Fruit fly (Drosophila melanogaster) whole organism, embryonic: ENCODE results near the gene CG31821.

Source experiments
- Adf1 ChIP-seq: fragments of 200-800 bp; sonication (Bioruptor generic); IDR thresholded peaks from 2 replicates; pipeline ENCODE4 v1.3.6; 2022; ENCODE audit warnings: missing biosample characterization, missing genetic modification characterization
- Antp ChIP-seq: fragments of 200-800 bp; sonication (Bioruptor generic); optimal IDR thresholded peaks from 3 replicates; lab custom pipeline; 2016; ENCODE audit warnings: missing biosample characterization, missing genetic modification characterization
- Bdp1 ChIP-seq: fragments of 200-800 bp; sonication (Bioruptor generic); optimal IDR thresholded peaks from 3 replicates; lab custom pipeline; 2016; ENCODE audit warnings: missing biosample characterization, missing genetic modification characterization
- CG10147 ChIP-seq: fragments of 200-800 bp; sonication (Bioruptor generic); optimal IDR thresholded peaks from 2 replicates; lab custom pipeline; 2019; ENCODE audit warnings: missing biosample characterization, mild to moderate bottlenecking, missing genetic modification characterization, moderate library complexity
- CG1024 ChIP-seq: fragments of 200-800 bp; sonication (Bioruptor generic); IDR thresholded peaks from 2 replicates; pipeline ENCODE4 v1.3.6; 2022; ENCODE audit warnings: missing biosample characterization, missing genetic modification characterization
- CG12104 ChIP-seq: fragments of 200-800 bp; sonication (Bioruptor generic); optimal IDR thresholded peaks from 3 replicates; lab custom pipeline; 2016; ENCODE audit warnings: missing biosample characterization, missing genetic modification characterization
- CG12236 ChIP-seq: fragments of 200-800 bp; sonication (Bioruptor generic); optimal IDR thresholded peaks from 2 replicates; lab custom pipeline; 2016; ENCODE audit warnings: missing biosample characterization, missing genetic modification characterization
- CG13123 ChIP-seq: fragments of 200-800 bp; sonication (Bioruptor generic); optimal IDR thresholded peaks from 2 replicates; lab custom pipeline; 2016; ENCODE audit warnings: missing biosample characterization, missing genetic modification characterization
- CG13775 ChIP-seq: fragments of 200-800 bp; sonication (Bioruptor generic); optimal IDR thresholded peaks from 3 replicates; lab custom pipeline; 2017; ENCODE audit warnings: missing biosample characterization, mild to moderate bottlenecking, missing genetic modification characterization
- CG15269 ChIP-seq: fragments of 200-800 bp; sonication (Bioruptor generic); optimal IDR thresholded peaks from 2 replicates; lab custom pipeline; 2018; ENCODE audit warnings: missing biosample characterization, mild to moderate bottlenecking, missing genetic modification characterization, moderate library complexity
- CG15696 ChIP-seq: fragments of 200-800 bp; sonication (Bioruptor generic); optimal IDR thresholded peaks from 2 replicates; lab custom pipeline; 2019; ENCODE audit warnings: missing biosample characterization, mild to moderate bottlenecking, missing genetic modification characterization, moderate library complexity
- CG18619 ChIP-seq: fragments of 200-800 bp; sonication (Bioruptor generic); optimal IDR thresholded peaks from 3 replicates; lab custom pipeline; 2017; ENCODE audit warnings: missing biosample characterization, mild to moderate bottlenecking, missing genetic modification characterization
- CG2129 ChIP-seq: fragments of 200-800 bp; sonication (Bioruptor generic); IDR thresholded peaks from 2 replicates; pipeline ENCODE4 v1.3.6; 2022; ENCODE audit warnings: missing biosample characterization, missing genetic modification characterization; ENCODE audit not compliant: partially characterized antibody
- CG3726 ChIP-seq: fragments of 200-800 bp; sonication (Bioruptor generic); IDR thresholded peaks from 3 replicates; pipeline ENCODE4, ENCODE4 v1.3.6; 2022; ENCODE audit warnings: missing biosample characterization, missing genetic modification characterization
- CG4404 ChIP-seq: fragments of 200-800 bp; sonication (Bioruptor generic); IDR thresholded peaks from 2 replicates; pipeline ENCODE4 v1.3.6; 2022; ENCODE audit warnings: missing biosample characterization, missing genetic modification characterization
- CG5953 ChIP-seq: fragments of 200-800 bp; sonication (Bioruptor generic); IDR thresholded peaks from 2 replicates; pipeline ENCODE4 v1.3.6; 2022; ENCODE audit warnings: missing biosample characterization, missing genetic modification characterization
- CG6654 ChIP-seq: fragments of 200-800 bp; sonication (Bioruptor generic); optimal IDR thresholded peaks from 2 replicates; lab custom pipeline; 2017; ENCODE audit warnings: missing biosample characterization, mild to moderate bottlenecking, missing genetic modification characterization
- CG7987 ChIP-seq: fragments of 200-800 bp; sonication (Bioruptor generic); optimal IDR thresholded peaks from 2 replicates; lab custom pipeline; 2018; ENCODE audit warnings: missing biosample characterization, mild to moderate bottlenecking, missing genetic modification characterization, moderate library complexity
- CG9727 ChIP-seq: fragments of 200-800 bp; sonication (Bioruptor generic); optimal IDR thresholded peaks from 3 replicates; lab custom pipeline; 2017; ENCODE audit warnings: missing biosample characterization, mild to moderate bottlenecking, missing genetic modification characterization
- CkIIα-i1 ChIP-seq: fragments of 200-800 bp; sonication (Bioruptor generic); IDR thresholded peaks from 2 replicates; pipeline ENCODE4 v1.3.6; 2022; ENCODE audit warnings: missing biosample characterization, missing genetic modification characterization
- GATAe ChIP-seq: fragments of 200-800 bp; sonication (Bioruptor generic); conservative IDR thresholded peaks from 2 replicates; pipeline ENCODE4 v1.3.6; 2022; ENCODE audit warnings: missing biosample characterization, missing genetic modification characterization
- HmgZ ChIP-seq: fragments of 200-800 bp; sonication (Bioruptor generic); optimal IDR thresholded peaks from 2 replicates; lab custom pipeline; 2018; ENCODE audit warnings: missing biosample characterization, mild to moderate bottlenecking, missing genetic modification characterization
- Jarid2 ChIP-seq: fragments of 200-800 bp; sonication (Bioruptor generic); optimal IDR thresholded peaks from 3 replicates; lab custom pipeline; 2017; ENCODE audit warnings: mild to moderate bottlenecking, missing biosample characterization, missing genetic modification reagents, missing genetic modification characterization
- Lim3 ChIP-seq: fragments of 200-800 bp; sonication (Bioruptor generic); IDR thresholded peaks from 2 replicates; pipeline ENCODE4 v1.3.6; 2022; ENCODE audit warnings: missing biosample characterization, missing genetic modification characterization
- NC2α ChIP-seq: fragments of 200-800 bp; sonication (Bioruptor generic); optimal IDR thresholded peaks from 2 replicates; lab custom pipeline; 2016; ENCODE audit warnings: missing biosample characterization, missing genetic modification characterization
- Sin3A ChIP-seq: fragments of >200 bp; optimal IDR thresholded peaks from 2 replicates; lab custom pipeline; 2018
- TFAM ChIP-seq: fragments of 200-800 bp; sonication (Bioruptor generic); optimal IDR thresholded peaks from 2 replicates; lab custom pipeline; 2017; ENCODE audit warnings: missing biosample characterization, missing genetic modification characterization, inconsistent platforms
- Usf ChIP-seq: fragments of 200-800 bp; sonication (Bioruptor generic); optimal IDR thresholded peaks from 2 replicates; lab custom pipeline; 2017; ENCODE audit warnings: missing genotype, missing biosample characterization, missing genetic modification characterization
- ac ChIP-seq: fragments of 200-800 bp; sonication (Bioruptor generic); optimal IDR thresholded peaks from 3 replicates; lab custom pipeline; 2017; ENCODE audit warnings: missing biosample characterization, mild to moderate bottlenecking, missing genetic modification characterization
- bowl ChIP-seq: fragments of 200-800 bp; sonication (Bioruptor generic); IDR thresholded peaks from 2 replicates; pipeline ENCODE4 v1.3.6; 2022; ENCODE audit warnings: missing biosample characterization, missing genetic modification characterization
- caup ChIP-seq: fragments of 200-800 bp; sonication (Bioruptor generic); optimal IDR thresholded peaks from 3 replicates; lab custom pipeline; 2017; ENCODE audit warnings: missing biosample characterization, mild to moderate bottlenecking, missing genetic modification characterization, moderate library complexity; ENCODE audit not compliant: severe bottlenecking
- chm ChIP-seq: fragments of 200-800 bp; sonication (Bioruptor generic); IDR thresholded peaks from 2 replicates; pipeline ENCODE4 v1.3.6; 2022; ENCODE audit warnings: missing biosample characterization, missing genetic modification characterization
- dati ChIP-seq: fragments of 200-800 bp; sonication (Bioruptor generic); IDR thresholded peaks from 2 replicates; pipeline ENCODE4 v1.3.6; 2022; ENCODE audit warnings: missing biosample characterization, missing genetic modification characterization
- esg ChIP-seq: fragments of 200-800 bp; sonication (Bioruptor generic); conservative IDR thresholded peaks from 2 replicates; pipeline ENCODE4 v1.3.6; 2022; ENCODE audit warnings: missing biosample characterization, missing genetic modification characterization
- gsb-n ChIP-seq: fragments of 200-800 bp; sonication (Bioruptor generic); optimal IDR thresholded peaks from 3 replicates; lab custom pipeline; 2018; ENCODE audit warnings: missing biosample characterization, mild to moderate bottlenecking, missing genetic modification characterization
- ham ChIP-seq: fragments of 200-800 bp; sonication (Bioruptor generic); IDR thresholded peaks from 2 replicates; pipeline ENCODE4 v1.3.6; 2022; ENCODE audit warnings: missing biosample characterization, missing genetic modification characterization
- insv ChIP-seq, 2 experiments: fragments of 200-800 bp; sonication (Bioruptor generic); optimal IDR thresholded peaks; 3 replicates each; lab custom pipeline; 2016 to 2018; ENCODE audit warnings: missing biosample characterization in 2 of 2, missing genetic modification characterization in 2 of 2
- jing ChIP-seq: fragments of 200-800 bp; sonication (Bioruptor generic); optimal IDR thresholded peaks from 2 replicates; lab custom pipeline; 2018; ENCODE audit warnings: missing biosample characterization, mild to moderate bottlenecking, missing genetic modification characterization
- klu ChIP-seq: fragments of 200-800 bp; sonication (Bioruptor generic); IDR thresholded peaks from 2 replicates; pipeline ENCODE4 v1.3.6; 2022; ENCODE audit warnings: missing biosample characterization, missing genetic modification characterization
- nerfin-1 ChIP-seq: fragments of 200-800 bp; sonication (Bioruptor generic); optimal IDR thresholded peaks from 3 replicates; lab custom pipeline; 2019; ENCODE audit warnings: missing biosample characterization, mild to moderate bottlenecking, missing genetic modification characterization, moderate library complexity
- sna ChIP-seq: fragments of 200-800 bp; sonication (Bioruptor generic); IDR thresholded peaks from 2 replicates; pipeline ENCODE4 v1.3.6; 2022; ENCODE audit warnings: missing biosample characterization, missing genetic modification characterization; ENCODE audit not compliant: partially characterized antibody
- sqz ChIP-seq: fragments of 200-800 bp; sonication (Bioruptor generic); optimal IDR thresholded peaks from 3 replicates; lab custom pipeline; 2018; ENCODE audit warnings: missing biosample characterization, mild to moderate bottlenecking, missing genetic modification characterization
- ssp ChIP-seq: fragments of 200-800 bp; sonication (Bioruptor generic); IDR thresholded peaks from 2 replicates; pipeline ENCODE4 v1.3.6; 2022; ENCODE audit warnings: missing biosample characterization, missing genetic modification characterization
- tll ChIP-seq, 2 experiments: fragments of 200-800 bp in 1 of 2; fragments of >200 bp in 1 of 2; sonication (Bioruptor generic) in 1 of 2; optimal IDR thresholded peaks; 2 replicates each; lab custom pipeline; 2017 to 2019; ENCODE audit warnings: missing biosample characterization in 2 of 2, missing genetic modification characterization in 2 of 2, mild to moderate bottlenecking in 1 of 2, moderate library complexity in 1 of 2
- toy ChIP-seq: fragments of 200-800 bp; sonication (Bioruptor generic); IDR thresholded peaks from 2 replicates; pipeline ENCODE4 v1.3.6; 2022; ENCODE audit warnings: missing biosample characterization, missing genetic modification characterization
- trem ChIP-seq: fragments of 200-800 bp; optimal IDR thresholded peaks from 3 replicates; lab custom pipeline; 2019; ENCODE audit warnings: missing biosample characterization, mild to moderate bottlenecking, missing genetic modification characterization, moderate library complexity
- trh ChIP-seq: fragments of 200-800 bp; sonication (Bioruptor generic); optimal IDR thresholded peaks from 2 replicates; lab custom pipeline; 2016; ENCODE audit warnings: missing biosample characterization, missing genetic modification characterization
- ttk ChIP-seq: fragments of 200-800 bp; sonication (Bioruptor generic); IDR thresholded peaks from 2 replicates; pipeline ENCODE4 v2.1.2; 2022; ENCODE audit warnings: missing biosample characterization, missing genetic modification characterization
- wdn ChIP-seq: fragments of 200-800 bp; sonication (Bioruptor generic); IDR thresholded peaks from 2 replicates; pipeline ENCODE4 v1.3.6; 2022; ENCODE audit warnings: missing biosample characterization, missing genetic modification characterization
- zf30C ChIP-seq: fragments of 200-800 bp; sonication (Bioruptor generic); optimal IDR thresholded peaks from 3 replicates; lab custom pipeline; 2018; ENCODE audit warnings: missing biosample characterization, mild to moderate bottlenecking, missing genetic modification characterization

CG31821 gene

DNA sequence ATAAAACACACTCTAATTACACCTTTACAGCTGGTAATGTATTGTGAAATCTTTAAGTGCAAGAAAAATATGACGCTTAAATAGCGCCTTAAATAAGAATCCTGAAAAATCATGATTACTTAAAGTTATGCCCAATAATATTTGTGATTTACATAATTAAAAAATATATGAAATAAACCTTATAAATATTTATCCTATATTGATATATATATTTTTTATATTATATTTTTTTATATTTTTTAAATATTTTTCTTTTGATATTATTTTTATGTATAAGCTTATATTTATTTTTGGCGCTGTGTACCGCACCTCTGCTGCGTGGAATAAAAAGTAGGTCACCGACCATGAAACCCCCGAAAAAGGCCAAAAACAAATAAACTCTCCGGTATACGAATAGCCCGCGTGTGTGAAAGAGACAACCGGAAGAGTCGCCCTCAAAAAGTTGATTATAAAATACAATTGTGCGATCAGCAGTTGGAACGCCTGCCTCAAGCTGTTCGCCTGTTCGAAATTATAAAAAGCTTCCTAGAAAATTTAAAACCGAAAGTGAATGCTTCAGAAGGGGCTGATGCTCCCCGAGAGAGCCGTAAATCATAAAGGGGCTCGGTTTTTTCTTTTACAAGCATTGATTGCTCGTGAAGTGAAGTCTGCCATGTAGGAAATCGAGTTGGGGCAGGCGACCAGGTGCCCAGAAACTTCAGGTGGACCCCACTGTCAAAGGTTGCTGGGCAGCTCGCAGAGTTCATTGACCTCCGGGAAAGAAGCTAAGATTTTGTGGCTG is 6.5 kb upstream of the CG31821 start (continued):
- TF ChIP-seq caup (GFP tag; lab: Kevin White, UChicago) (peak; percentile 42), ttk (GFP tag; lab: Robert Waterston, UW) (peak; percentile 30; the same call in 1 of the 2 replicates), toy (GFP tag; lab: Robert Waterston, UW) (no peak), CG18619 (GFP tag; lab: Kevin White, UChicago) (peak; percentile 48), wdn (GFP tag; lab: Robert Waterston, UW) (no peak), CG15696 (tag; lab: Kevin White, UChicago) (no peak), trh (GFP tag; lab: Kevin White, UChicago) (no peak), CG1024 (no peak), CG9727 (GFP tag; lab: Kevin White, UChicago) (peak; percentile 31), dati (GFP tag; lab: Robert Waterston, UW) (no peak), HmgZ (tag; lab: Kevin White, UChicago) (peak; percentile 61), CG10147 (GFP tag; lab: Kevin White, UChicago) (no peak), CG12104 (GFP tag; lab: Kevin White, UChicago) (peak; percentile 14), ham (no peak), sqz (GFP tag; lab: Kevin White, UChicago) (peak; percentile 63), CG15269 (tag; lab: Kevin White, UChicago) (peak; percentile 82), CG3726 (GFP tag; lab: Robert Waterston, UW) (no peak), CkIIα-i1 (GFP tag; lab: Robert Waterston, UW) (no peak), GATAe (no peak), gsb-n (tag; lab: Kevin White, UChicago) (peak; percentile 77), ssp (GFP tag; lab: Robert Waterston, UW) (no peak), klu (GFP tag; lab: Robert Waterston, UW) (no peak), TFAM (GFP tag; lab: Kevin White, UChicago) (no peak), CG2129 (no peak), zf30C (GFP tag; lab: Kevin White, UChicago) (peak; percentile 62), CG4404 (no peak), CG7987 (peak; percentile 48), CG6654 (GFP tag; lab: Kevin White, UChicago) (peak; percentile 37), Antp (GFP tag; lab: Kevin White, UChicago) (no peak), chm (no peak; the same call in 1 of the 2 replicates), Jarid2 (GFP tag; lab: Kevin White, UChicago) (no peak), Adf1 (GFP tag; lab: Robert Waterston, UW) (peak; percentile 72), Usf (GFP tag; lab: Kevin White, UChicago) (no peak), NC2α (GFP tag; lab: Kevin White, UChicago) (no peak), insv (GFP tag; optimal IDR thresholded peaks at IDR 0.05; lab: Kevin White, UChicago) (no peak), Sin3A (no peak), Lim3 (GFP tag; lab: Robert Waterston, UW) (no peak), CG13775 (GFP tag; lab: Kevin White, UChicago) (peak; percentile 4), jing (GFP tag; lab: Kevin White, UChicago) (no peak), Bdp1 (GFP tag; lab: Kevin White, UChicago) (no peak), CG5953 (no peak), trem (tag; lab: Kevin White, UChicago) (peak; percentile 25), esg (0 out of 2 replicates have a peak, but pooled peaks have one; percentile 4), sna (GFP tag; lab: Robert Waterston, UW) (0 out of 2 replicates have a peak, but pooled peaks have one; percentile 37), ac (GFP tag; lab: Kevin White, UChicago) (no peak), tll (GFP tag; optimal IDR thresholded peaks at IDR 0.05; lab: Kevin White, UChicago) (no peak), nerfin-1 (tag; lab: Kevin White, UChicago) (peak; percentile 5), CG13123 (no peak), CG12236 (no peak), bowl (GFP tag; lab: Robert Waterston, UW) (no peak)
